Worm (Caenorhabditis elegans): ENCODE results near the gene pat-2.

pat-2 gene

ce11 chrIII:8844137-8844536 lies 25.4 kb downstream of the pat-2 start:
- TF ChIP-seq lir-1 (GFP tag; conservative IDR thresholded peaks at IDR 0.05) (no peak), dox-1 (GFP tag; IDR thresholded peaks at IDR 0.05) (no peak), cebp-2 (GFP tag; IDR thresholded peaks at IDR 0.05) (no peak), F22D6.2 (tag; optimal IDR thresholded peaks at IDR 0.05) (no peak), F23B12.7 (tag; optimal IDR thresholded peaks at IDR 0.05; ENCODE audit: insufficient read depth) (no peak), F33H1.4 (GFP tag; IDR thresholded peaks at IDR 0.05) (no peak), F10E7.11 (tag; optimal IDR thresholded peaks at IDR 0.05) (no peak), ceh-91 (GFP tag; IDR thresholded peaks at IDR 0.05) (no peak), nfya-1 (tag; optimal IDR thresholded peaks at IDR 0.05; ENCODE audit: borderline replicate concordance, insufficient read depth) (no peak), lin-54 (GFP tag; optimal IDR thresholded peaks at IDR 0.05) (no peak), mel-28 (tag; optimal IDR thresholded peaks at IDR 0.05; ENCODE audit: borderline replicate concordance) (no peak), ets-4 (GFP tag; optimal IDR thresholded peaks at IDR 0.05) (no peak), aptf-2 (GFP tag; conservative IDR thresholded peaks at IDR 0.05) (no peak), madf-10 (tag; optimal IDR thresholded peaks at IDR 0.05) (no peak)

DNA sequence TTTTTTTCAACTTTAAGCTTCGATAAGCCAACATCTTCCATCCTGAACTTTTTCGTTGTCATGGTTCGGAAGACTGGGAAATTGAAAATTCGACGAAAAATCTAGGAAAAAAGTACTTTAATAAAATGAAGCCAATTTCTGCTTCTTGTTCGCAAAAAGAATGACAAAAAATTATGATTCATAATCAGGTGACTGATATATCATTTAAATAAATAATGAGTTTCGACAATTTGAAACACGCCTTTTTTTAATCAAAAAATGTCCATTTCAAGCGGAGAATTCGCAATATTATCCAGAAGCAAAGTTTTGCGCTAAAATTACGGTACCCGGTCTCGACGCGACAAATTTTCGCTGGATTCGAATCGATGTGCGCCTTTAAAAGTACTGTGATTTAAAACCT lies 26.4 kb downstream of the pat-2 start, which contains the start of gene F44E2.6:
Gene F44E2.6 (minus strand): TSS at position 101 of the 400 bp plus-strand sequence.
- TF ChIP-seq akir-1 (GFP tag; optimal IDR thresholded peaks at IDR 0.05) (no peak), unc-130 (GFP tag; optimal IDR thresholded peaks at IDR 0.05) (no peak), madf-8 (GFP tag; conservative IDR thresholded peaks at IDR 0.05) (no peak), mes-4 (tag; optimal IDR thresholded peaks at IDR 0.05) (no peak), B0019.2 (GFP tag; conservative IDR thresholded peaks at IDR 0.05) (no peak), T26A5.8 (tag; optimal IDR thresholded peaks at IDR 0.05) (no peak), him-1 (tag; optimal IDR thresholded peaks at IDR 0.05) (no peak), F33H1.4 (GFP tag; IDR thresholded peaks at IDR 0.05) (no peak), ceh-91 (GFP tag; IDR thresholded peaks at IDR 0.05) (no peak), ekl-4 (GFP tag; IDR thresholded peaks at IDR 0.05) (no peak), aptf-3 (GFP tag; IDR thresholded peaks at IDR 0.05) (no peak), Y53G8AR.9 (GFP tag; conservative IDR thresholded peaks at IDR 0.05) (no peak), F37B4.10 (GFP tag; IDR thresholded peaks at IDR 0.05) (no peak), repo-1 (tag; optimal IDR thresholded peaks at IDR 0.05) (no peak), madf-6 (GFP tag; IDR thresholded peaks at IDR 0.05) (no peak), dox-1 (GFP tag; IDR thresholded peaks at IDR 0.05) (no peak), sea-2 (GFP tag; IDR thresholded peaks at IDR 0.05) (no peak), mcd-1 (GFP tag; IDR thresholded peaks at IDR 0.05) (no peak), ZK185.1 (tag; optimal IDR thresholded peaks at IDR 0.05; ENCODE audit: poor library complexity, severe bottlenecking) (no peak), let-526 (GFP tag; IDR thresholded peaks at IDR 0.05) (no peak)

- TF ChIP-seq snpc-4 (GFP tag; optimal IDR thresholded peaks at IDR 0.05): no peak
- TF ChIP-seq snpc-4 (tag; optimal IDR thresholded peaks at IDR 0.05): peak in 1 of 4 experiments; percentile 27
- peak; percentile 37 for TF ChIP-seq attf-5 (GFP tag; optimal IDR thresholded peaks at IDR 0.05)
- TF ChIP-seq rpc-1 (optimal IDR thresholded peaks at IDR 0.05): no peak
- no peak for TF ChIP-seq rpc-1 (tag; optimal IDR thresholded peaks at IDR 0.05)
- peak; percentile 30; the same call in 1 of the 2 replicates for TF ChIP-seq madf-6 (GFP tag; IDR thresholded peaks at IDR 0.05)
- peak; percentile 38 for TF ChIP-seq ztf-18 (tag; optimal IDR thresholded peaks at IDR 0.05)
- peak; percentile 89 for TF ChIP-seq mcd-1 (GFP tag; IDR thresholded peaks at IDR 0.05)
- TF ChIP-seq Y53F4B.3 (GFP tag; IDR thresholded peaks at IDR 0.05): no peak
- TF ChIP-seq hmg-1.2 (GFP tag; IDR thresholded peaks at IDR 0.05): peak; percentile 30; the same call in 1 of the 2 replicates
These were observed 29.0 kb downstream of the pat-2 start for ce11 chrIII:8847722-8848121.
